Worm (Caenorhabditis elegans) whole organism, L4 larva: Measurements from ENCODE around the gene col-144.

Experiments
- D1046.2 ChIP-seq: fragments of 200-800 bp; sonication (Bioruptor generic); IDR thresholded peaks from 2 replicates; pipeline ENCODE4 v1.3.6; 2022; ENCODE audit warnings: missing genetic modification characterization, missing compliant biosample characterization
- Y5F2A.4 ChIP-seq: fragments of 200-800 bp; sonication (Bioruptor generic); optimal IDR thresholded peaks from 2 replicates; lab custom pipeline; 2018; ENCODE audit warnings: mild to moderate bottlenecking, missing genetic modification characterization, missing compliant biosample characterization
- ZK546.5 ChIP-seq, 2 experiments: sonication (generic microtip); optimal IDR thresholded peaks; 2 replicates each; lab custom pipeline; 2017; ENCODE audit warnings: missing biosample characterization in 2 of 2, missing genetic modification characterization in 2 of 2
- aha-1 ChIP-seq: fragments of 150-350 bp; peaks from one replicate; lab custom pipeline; 2014; ENCODE audit warnings: missing biosample characterization, missing genetic modification characterization
- ama-1 ChIP-seq: fragments of 150-350 bp; optimal IDR thresholded peaks from 2 replicates; lab custom pipeline; 2014; ENCODE audit warnings: inconsistent platforms, mixed read lengths
- ceh-82 ChIP-seq: sonication (generic microtip); optimal IDR thresholded peaks from 2 replicates; lab custom pipeline; 2017; ENCODE audit warnings: missing biosample characterization, missing genetic modification characterization
- daf-12 ChIP-seq: fragments of 150-350 bp; optimal IDR thresholded peaks from 2 replicates; lab custom pipeline; 2014; ENCODE audit warnings: missing biosample characterization, missing genetic modification reagents, missing genetic modification characterization
- lin-15B ChIP-seq: fragments of 150-350 bp; sonication (generic microtip); optimal IDR thresholded peaks from 3 replicates; lab custom pipeline; 2014; ENCODE audit warnings: missing biosample characterization, missing genetic modification characterization
- lir-3 ChIP-seq: sonication (generic microtip); optimal IDR thresholded peaks from 2 replicates; lab custom pipeline; 2016; ENCODE audit warnings: mild to moderate bottlenecking, missing genetic modification characterization, missing compliant biosample characterization
- mep-1 ChIP-seq: fragments of 150-350 bp; sonication (generic microtip); optimal IDR thresholded peaks from 3 replicates; lab custom pipeline; 2014; ENCODE audit warnings: missing biosample characterization, missing genetic modification characterization
- nhr-237 ChIP-seq: sonication (generic microtip); optimal IDR thresholded peaks from 2 replicates; lab custom pipeline; 2017; ENCODE audit warnings: missing biosample characterization, missing genetic modification characterization
- nhr-77 ChIP-seq: fragments of 150-350 bp; optimal IDR thresholded peaks from 2 replicates; lab custom pipeline; 2014; ENCODE audit warnings: missing biosample characterization, missing genetic modification characterization
- skn-1 ChIP-seq: fragments of 150-350 bp; optimal IDR thresholded peaks from 2 replicates; lab custom pipeline; 2014; ENCODE audit warnings: missing biosample characterization, missing genetic modification characterization

DNA sequence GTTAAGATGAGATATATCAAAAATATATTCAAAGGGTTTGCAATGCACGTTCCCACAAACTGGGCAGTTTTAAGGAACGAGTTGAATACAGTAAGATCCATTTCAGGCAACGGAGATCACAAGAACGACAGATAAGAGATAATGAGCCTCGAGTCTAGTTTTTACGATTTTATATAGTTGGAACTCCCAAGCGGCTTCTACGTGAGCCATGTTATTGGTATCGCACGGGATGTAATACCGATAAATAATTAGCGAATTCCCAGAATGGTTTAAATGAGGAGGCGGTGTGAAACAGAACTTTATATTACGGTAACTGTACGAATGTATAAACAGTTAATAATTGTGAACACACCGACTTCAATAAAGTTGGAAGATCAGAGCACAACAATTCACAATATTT, 38.4 kb upstream of the col-144 start, which contains the start of gene str-177:
- TF ChIP-seq mep-1 (tag; lab: Kevin White, UChicago) (no peak), ceh-82 (tag; lab: Kevin White, UChicago) (no peak), skn-1 (tag; lab: Kevin White, UChicago) (no peak), nhr-77 (tag; lab: Kevin White, UChicago) (no peak), D1046.2 (GFP tag; lab: Robert Waterston, UW) (no peak), daf-12 (tag; lab: Kevin White, UChicago) (no peak), ama-1 (no peak), ZK546.5 (tag; optimal IDR thresholded peaks at IDR 0.05; lab: Kevin White, UChicago) (no peak), nhr-237 (no peak), aha-1 (tag; lab: Kevin White, UChicago) (no peak), Y5F2A.4 (no peak), lir-3 (tag; lab: Kevin White, UChicago) (no peak), lin-15B (tag; lab: Kevin White, UChicago) (no peak)
